Worm (Caenorhabditis elegans): ENCODE data around the gene C05C8.5.

C05C8.5 gene

DNA sequence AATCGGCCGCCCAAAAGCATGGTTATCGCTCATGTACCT is 2.3 kb upstream of the C05C8.5 start, which contains the start of gene hpo-9:
Gene hpo-9, minus strand, starts transcription at position 37 of the 39 bp plus-strand sequence.
- TF ChIP-seq lin-13 (GFP tag; optimal IDR thresholded peaks at IDR 0.05) = no peak
- no peak for TF ChIP-seq fos-1 (tag; optimal IDR thresholded peaks at IDR 0.05)
- TF ChIP-seq egl-13 (tag; optimal IDR thresholded peaks at IDR 0.05) = no peak
- no peak for TF ChIP-seq sup-37 (GFP tag; optimal IDR thresholded peaks at IDR 0.05)
- no peak for TF ChIP-seq ztf-4 (tag; optimal IDR thresholded peaks at IDR 0.05)
- TF ChIP-seq elt-3 (tag; optimal IDR thresholded peaks at IDR 0.05) = no peak

DNA sequence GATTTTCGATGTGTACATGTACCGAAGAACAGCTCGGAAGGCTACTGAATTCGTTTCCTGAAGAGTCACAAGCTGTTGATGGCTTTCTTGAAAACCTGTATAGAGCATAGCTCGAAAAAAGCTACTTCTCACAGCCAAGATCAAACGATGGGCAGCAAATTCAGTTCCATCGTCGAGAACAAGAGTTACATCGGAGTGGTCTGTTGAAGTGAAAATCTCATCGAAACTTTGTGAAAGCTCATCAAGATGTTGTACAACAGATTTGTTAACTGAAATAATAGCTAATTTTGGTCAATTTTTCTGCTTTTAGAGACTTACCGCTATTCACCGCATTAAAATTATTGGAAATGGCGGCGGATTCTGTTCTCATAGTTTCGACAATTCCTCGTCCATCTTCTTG is 2.1 kb upstream of the C05C8.5 start:
- no peak for TF ChIP-seq nhr-11 (tag; optimal IDR thresholded peaks at IDR 0.05)
- no peak for TF ChIP-seq efl-1 (optimal IDR thresholded peaks at IDR 0.05)
- TF ChIP-seq efl-1 (GFP tag; optimal IDR thresholded peaks at IDR 0.05 in 1 of 2) = peak in 1 of 2 experiments; percentile 93

DNA sequence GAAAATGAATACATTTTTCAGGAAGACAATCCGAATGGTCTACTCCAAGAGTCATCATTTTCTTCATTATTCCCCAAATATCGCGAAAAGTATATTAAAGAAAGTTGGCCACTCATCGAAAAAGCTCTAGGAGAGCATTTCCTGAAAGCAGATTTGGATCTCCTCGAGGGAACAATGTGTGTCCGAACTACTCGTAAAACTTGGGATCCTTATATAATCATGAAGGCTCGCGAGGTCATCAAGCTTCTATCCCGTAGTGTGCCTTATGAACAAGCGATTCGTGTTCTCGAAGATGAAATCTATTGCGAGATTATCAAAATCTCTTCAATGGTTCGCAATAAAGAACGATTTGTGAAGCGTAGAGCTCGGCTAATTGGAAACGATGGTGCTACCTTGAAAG is 3.1 kb downstream of the C05C8.5 start:
- TF ChIP-seq mep-1 (tag; optimal IDR thresholded peaks at IDR 0.05) = no peak
- no peak for TF ChIP-seq C16A3.4 (tag; optimal IDR thresholded peaks at IDR 0.05)
- no peak for TF ChIP-seq tbx-2 (tag; optimal IDR thresholded peaks at IDR 0.05)
- TF ChIP-seq egl-27 (tag; optimal IDR thresholded peaks at IDR 0.05) = no peak
- TF ChIP-seq aha-1 (tag; optimal IDR thresholded peaks at IDR 0.05) = no peak
- no peak for TF ChIP-seq ceh-63 (GFP tag; optimal IDR thresholded peaks at IDR 0.05)
- TF ChIP-seq nhr-12 (tag; optimal IDR thresholded peaks at IDR 0.05) = no peak
- TF ChIP-seq pqm-1 (tag; optimal IDR thresholded peaks at IDR 0.05) = no peak
- TF ChIP-seq nhr-28 (tag; optimal IDR thresholded peaks at IDR 0.05) = no peak
- no peak for TF ChIP-seq ceh-88 (GFP tag; IDR thresholded peaks at IDR 0.05)
- no peak for TF ChIP-seq tlp-1 (tag; optimal IDR thresholded peaks at IDR 0.05)
- no peak for TF ChIP-seq swsn-7 (tag; optimal IDR thresholded peaks at IDR 0.05)

DNA sequence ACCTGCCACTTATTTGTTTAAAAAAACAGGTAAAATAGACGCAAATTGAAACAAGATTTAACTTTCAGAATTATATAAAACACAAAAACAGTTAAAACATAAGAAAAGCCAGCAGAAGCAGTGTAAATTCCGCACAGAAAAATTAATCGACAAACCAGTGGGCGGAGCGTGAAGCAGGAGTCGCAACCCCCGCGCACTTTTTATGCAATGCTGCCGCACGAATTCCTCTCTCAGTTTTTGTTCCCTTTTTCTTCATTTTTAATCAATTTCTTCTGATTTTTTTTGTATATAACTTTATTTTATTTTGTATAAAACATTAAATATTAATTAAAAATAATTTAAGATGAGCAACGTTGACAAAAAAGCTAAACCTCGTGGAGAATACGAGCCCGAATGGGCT is 3.8 kb downstream of the C05C8.5 start, which contains the start of the genes gei-6 and krr-1:
Gene gei-6, minus strand, starts transcription at position 2 of the 400 bp plus-strand sequence.
Gene krr-1, plus strand, starts transcription at position 344 of the 400 bp plus-strand sequence.
- TF ChIP-seq mep-1 (tag; optimal IDR thresholded peaks at IDR 0.05) (peak; percentile 50), xbp-1 (tag; optimal IDR thresholded peaks at IDR 0.05) (peak; percentile 43), sptf-1 (tag; optimal IDR thresholded peaks at IDR 0.05) (no peak), efl-3 (GFP tag; optimal IDR thresholded peaks at IDR 0.05) (no peak), vab-15 (tag; optimal IDR thresholded peaks at IDR 0.05) (no peak), F16B12.6 (tag; optimal IDR thresholded peaks at IDR 0.05) (no peak), tbx-2 (tag; optimal IDR thresholded peaks at IDR 0.05) (peak; percentile 49), skn-1 (tag; optimal IDR thresholded peaks at IDR 0.05) (peak; percentile 63), dpl-1 (GFP tag; optimal IDR thresholded peaks at IDR 0.05) (peak; percentile 36 to 57 (median 52)), alr-1 (tag; optimal IDR thresholded peaks at IDR 0.05; ENCODE audit: borderline replicate concordance) (no peak), elt-2 (tag; optimal IDR thresholded peaks at IDR 0.05) (no peak), nhr-11 (tag; optimal IDR thresholded peaks at IDR 0.05) (no peak), pax-3 (tag; optimal IDR thresholded peaks at IDR 0.05) (no peak), hlh-4 (tag; optimal IDR thresholded peaks at IDR 0.05) (no peak), mef-2 (tag; optimal IDR thresholded peaks at IDR 0.05) (no peak), nhr-19 (GFP tag; conservative IDR thresholded peaks at IDR 0.05) (peak; percentile 48), irx-1 (tag; optimal IDR thresholded peaks at IDR 0.05) (no peak), nhr-77 (tag; optimal IDR thresholded peaks at IDR 0.05) (no peak), lin-39 (tag; optimal IDR thresholded peaks at IDR 0.05) (peak; percentile 18), fkh-4 (tag; optimal IDR thresholded peaks at IDR 0.05; ENCODE audit: borderline replicate concordance) (no peak), hpl-2 (GFP tag; optimal IDR thresholded peaks at IDR 0.05) (no peak), ztf-11 (tag; optimal IDR thresholded peaks at IDR 0.05) (peak in 1 of 2 experiments; percentile 5), lir-3 (tag; optimal IDR thresholded peaks at IDR 0.05; ENCODE audit: poor library complexity) (peak; percentile 14), nhr-28 (tag; optimal IDR thresholded peaks at IDR 0.05) (no peak), nhr-47 (tag; optimal IDR thresholded peaks at IDR 0.05) (peak; percentile 53), snpc-4 (tag; optimal IDR thresholded peaks at IDR 0.05) (peak; percentile 22), mdl-1 (tag; optimal IDR thresholded peaks at IDR 0.05) (peak in 1 of 2 experiments; percentile 18), zag-1 (tag; optimal IDR thresholded peaks at IDR 0.05) (no peak), grh-1 (GFP tag; IDR thresholded peaks at IDR 0.05) (no peak), ceh-63 (GFP tag; optimal IDR thresholded peaks at IDR 0.05) (no peak), nhr-20 (tag; optimal IDR thresholded peaks at IDR 0.05) (peak; percentile 42), nhr-237 (tag; optimal IDR thresholded peaks at IDR 0.05) (no peak), nhr-90 (tag; optimal IDR thresholded peaks at IDR 0.05; ENCODE audit: poor library complexity) (peak; percentile 24), fkh-10 (GFP tag; optimal IDR thresholded peaks at IDR 0.05) (no peak), sox-4 (tag; optimal IDR thresholded peaks at IDR 0.05) (no peak)

Measured in whole organism, L1 larva.